Worm (Caenorhabditis elegans) whole organism, L3 larva: ENCODE data around the gene col-89.

Experiments
- R02D3.7 ChIP-seq: fragments of 150-350 bp; optimal IDR thresholded peaks from 2 replicates; lab custom pipeline; 2014; ENCODE audit warnings: missing biosample characterization, missing genetic modification characterization
- ZK546.5 ChIP-seq: sonication (generic microtip); optimal IDR thresholded peaks from 2 replicates; lab custom pipeline; 2017; ENCODE audit warnings: missing biosample characterization, missing genetic modification characterization
- aly-2 ChIP-seq: fragments of 150-350 bp; optimal IDR thresholded peaks from 2 replicates; lab custom pipeline; 2014; ENCODE audit warnings: missing biosample characterization, missing genetic modification characterization
- ama-1 ChIP-seq: fragments of 150-350 bp; optimal IDR thresholded peaks from 2 replicates; lab custom pipeline; 2018
- ceh-16 ChIP-seq: sonication (generic microtip); optimal IDR thresholded peaks from 2 replicates; lab custom pipeline; 2017; ENCODE audit warnings: missing biosample characterization, missing genetic modification characterization
- ceh-28 ChIP-seq: fragments of 150-350 bp; optimal IDR thresholded peaks from 2 replicates; lab custom pipeline; 2014; ENCODE audit warnings: missing biosample characterization, missing genetic modification reagents, missing genetic modification characterization
- ceh-82 ChIP-seq: fragments of 150-350 bp; optimal IDR thresholded peaks from 2 replicates; lab custom pipeline; 2014; ENCODE audit warnings: missing biosample characterization, missing genetic modification characterization
- ceh-9 ChIP-seq: sonication (generic microtip); optimal IDR thresholded peaks from 2 replicates; lab custom pipeline; 2018; ENCODE audit warnings: missing biosample characterization, missing genetic modification characterization
- daf-12 ChIP-seq: fragments of 150-350 bp; optimal IDR thresholded peaks from 2 replicates; lab custom pipeline; 2014; ENCODE audit warnings: missing biosample characterization, missing genetic modification reagents, missing genetic modification characterization
- egl-27 ChIP-seq: sonication (generic microtip); optimal IDR thresholded peaks from 4 replicates; lab custom pipeline; 2017; ENCODE audit warnings: missing biosample characterization, missing genetic modification reagents, missing genetic modification characterization
- egl-5 ChIP-seq: fragments of 150-350 bp; optimal IDR thresholded peaks from 2 replicates; lab custom pipeline; 2017; ENCODE audit warnings: missing biosample characterization, missing genetic modification reagents, missing genetic modification characterization, inconsistent platforms
- elt-1 ChIP-seq: fragments of 150-350 bp; optimal IDR thresholded peaks from 2 replicates; lab custom pipeline; 2014; ENCODE audit warnings: missing biosample characterization, missing genetic modification characterization
- elt-2 ChIP-seq: sonication (generic microtip); optimal IDR thresholded peaks from 2 replicates; lab custom pipeline; 2016; ENCODE audit warnings: missing genetic modification reagents, mild to moderate bottlenecking, missing genetic modification characterization, missing compliant biosample characterization
- elt-3 ChIP-seq, 3 experiments: fragments of 150-350 bp in 1 of 3; sonication (generic microtip) in 2 of 3; optimal IDR thresholded peaks; 2 replicates in 2 of 3; 4 replicates in 1 of 3; lab custom pipeline; 2014 to 2017; ENCODE audit warnings: missing biosample characterization in 3 of 3, missing genetic modification characterization in 3 of 3
- eor-1 ChIP-seq, 2 experiments: fragments of 150-350 bp; optimal IDR thresholded peaks; 2 replicates each; lab custom pipeline; 2014 to 2018; ENCODE audit warnings: missing biosample characterization in 2 of 2, missing genetic modification characterization in 2 of 2
- fkh-10 ChIP-seq: sonication (generic microtip); optimal IDR thresholded peaks from 2 replicates; lab custom pipeline; 2017; ENCODE audit warnings: missing biosample characterization, missing genetic modification reagents, missing genetic modification characterization
- fkh-2 ChIP-seq: fragments of 150-350 bp; optimal IDR thresholded peaks from 2 replicates; lab custom pipeline; 2014; ENCODE audit warnings: missing biosample characterization, missing genetic modification reagents, missing genetic modification characterization
- fos-1 ChIP-seq: fragments of 150-350 bp; optimal IDR thresholded peaks from 2 replicates; lab custom pipeline; 2014; ENCODE audit warnings: missing biosample characterization, missing genetic modification characterization
- hmg-11 ChIP-seq: sonication (generic microtip); optimal IDR thresholded peaks from 2 replicates; lab custom pipeline; 2016; ENCODE audit warnings: missing genetic modification characterization, missing compliant biosample characterization
- jun-1 ChIP-seq: fragments of 150-350 bp; optimal IDR thresholded peaks from 2 replicates; lab custom pipeline; 2014; ENCODE audit warnings: missing biosample characterization, missing genetic modification reagents, missing genetic modification characterization
- lin-15B ChIP-seq: fragments of 150-350 bp; optimal IDR thresholded peaks from 2 replicates; lab custom pipeline; 2014; ENCODE audit warnings: missing biosample characterization, missing genetic modification characterization
- lin-39 ChIP-seq: fragments of 150-350 bp; optimal IDR thresholded peaks from 2 replicates; lab custom pipeline; 2018; ENCODE audit warnings: missing biosample characterization, missing genetic modification reagents, missing genetic modification characterization
- lsy-12 ChIP-seq: sonication (generic microtip); optimal IDR thresholded peaks from 2 replicates; lab custom pipeline; 2016; ENCODE audit warnings: mild to moderate bottlenecking, missing genetic modification characterization, missing compliant biosample characterization
- mdl-1 ChIP-seq: fragments of 150-350 bp; optimal IDR thresholded peaks from 2 replicates; lab custom pipeline; 2014; ENCODE audit warnings: missing biosample characterization, missing genetic modification characterization
- mml-1 ChIP-seq: fragments of 150-350 bp; sonication (generic microtip); optimal IDR thresholded peaks from 3 replicates; lab custom pipeline; 2014; ENCODE audit warnings: missing biosample characterization, missing genetic modification characterization
- nfya-1 ChIP-seq: sonication (generic microtip); optimal IDR thresholded peaks from 2 replicates; lab custom pipeline; 2017; ENCODE audit warnings: missing genetic modification characterization, mild to moderate bottlenecking, missing compliant biosample characterization, antibody characterized with exemption, moderate library complexity; ENCODE audit not compliant: insufficient read depth
- nhr-11 ChIP-seq: fragments of 150-350 bp; optimal IDR thresholded peaks from 2 replicates; lab custom pipeline; 2014; ENCODE audit warnings: missing biosample characterization, missing genetic modification characterization
- nhr-12 ChIP-seq: fragments of 150-350 bp; optimal IDR thresholded peaks from 2 replicates; lab custom pipeline; 2014; ENCODE audit warnings: missing biosample characterization, missing genetic modification characterization
- nhr-23 ChIP-seq: fragments of 150-350 bp; optimal IDR thresholded peaks from 2 replicates; lab custom pipeline; 2014; ENCODE audit warnings: missing biosample characterization, missing genetic modification reagents, missing genetic modification characterization
- nhr-237 ChIP-seq: fragments of 150-350 bp; optimal IDR thresholded peaks from 2 replicates; lab custom pipeline; 2014; ENCODE audit warnings: missing biosample characterization, missing genetic modification characterization
- nhr-25 ChIP-seq: sonication (generic microtip); optimal IDR thresholded peaks from 2 replicates; lab custom pipeline; 2017; ENCODE audit warnings: missing biosample characterization, missing genetic modification characterization
- nhr-28 ChIP-seq: fragments of 150-350 bp; optimal IDR thresholded peaks from 2 replicates; lab custom pipeline; 2014; ENCODE audit warnings: missing biosample characterization, missing genetic modification characterization
- nhr-43 ChIP-seq: sonication (generic microtip); optimal IDR thresholded peaks from 2 replicates; lab custom pipeline; 2016; ENCODE audit warnings: mild to moderate bottlenecking, missing genetic modification characterization, missing compliant biosample characterization; ENCODE audit not compliant: poor library complexity, severe bottlenecking
- nhr-67 ChIP-seq: fragments of 150-350 bp; optimal IDR thresholded peaks from 2 replicates; lab custom pipeline; 2014; ENCODE audit warnings: missing biosample characterization, missing genetic modification characterization
- nhr-76 ChIP-seq: fragments of 150-350 bp; sonication (generic microtip); optimal IDR thresholded peaks from 5 replicates; lab custom pipeline; 2014; ENCODE audit warnings: missing biosample characterization, missing genetic modification characterization
- nhr-77 ChIP-seq: fragments of 150-350 bp; optimal IDR thresholded peaks from 2 replicates; lab custom pipeline; 2014; ENCODE audit warnings: missing biosample characterization, missing genetic modification characterization
- pha-4 ChIP-seq: fragments of 150-350 bp; optimal IDR thresholded peaks from 2 replicates; lab custom pipeline; 2014; ENCODE audit warnings: missing biosample characterization, missing genetic modification reagents, missing genetic modification characterization
- pqm-1 ChIP-seq: fragments of 150-350 bp; optimal IDR thresholded peaks from 2 replicates; lab custom pipeline; 2017; ENCODE audit warnings: missing biosample characterization, missing genetic modification characterization, inconsistent platforms
- sea-2 ChIP-seq: fragments of 150-350 bp; sonication (generic microtip); optimal IDR thresholded peaks from 4 replicates; lab custom pipeline; 2014; ENCODE audit warnings: missing biosample characterization, missing genetic modification reagents, missing genetic modification characterization
- skn-1 ChIP-seq: fragments of 150-350 bp; optimal IDR thresholded peaks from 2 replicates; lab custom pipeline; 2014; ENCODE audit warnings: missing biosample characterization, missing genetic modification characterization
- snpc-4 ChIP-seq: fragments of 150-350 bp; optimal IDR thresholded peaks from 2 replicates; lab custom pipeline; 2014; ENCODE audit warnings: missing biosample characterization, missing genetic modification characterization
- tbx-2 ChIP-seq: sonication (generic microtip); optimal IDR thresholded peaks from 2 replicates; lab custom pipeline; 2016; ENCODE audit warnings: mild to moderate bottlenecking, missing genetic modification characterization, missing compliant biosample characterization
- unc-39 ChIP-seq: sonication (generic microtip); optimal IDR thresholded peaks from 4 replicates; lab custom pipeline; 2017; ENCODE audit warnings: missing biosample characterization, missing genetic modification characterization
- unc-62 ChIP-seq: fragments of 150-350 bp; sonication (generic microtip); optimal IDR thresholded peaks from 4 replicates; lab custom pipeline; 2014; ENCODE audit warnings: missing biosample characterization, missing genetic modification reagents, missing genetic modification characterization
- zag-1 ChIP-seq: fragments of 150-350 bp; optimal IDR thresholded peaks from 2 replicates; lab custom pipeline; 2014; ENCODE audit warnings: missing biosample characterization, missing genetic modification characterization
- ztf-11 ChIP-seq: fragments of 150-350 bp; optimal IDR thresholded peaks from 2 replicates; lab custom pipeline; 2014; ENCODE audit warnings: missing biosample characterization, missing genetic modification characterization
- ztf-4 ChIP-seq: fragments of 150-350 bp; optimal IDR thresholded peaks from 2 replicates; lab custom pipeline; 2014; ENCODE audit warnings: missing biosample characterization, missing genetic modification characterization

The col-89 gene

DNA sequence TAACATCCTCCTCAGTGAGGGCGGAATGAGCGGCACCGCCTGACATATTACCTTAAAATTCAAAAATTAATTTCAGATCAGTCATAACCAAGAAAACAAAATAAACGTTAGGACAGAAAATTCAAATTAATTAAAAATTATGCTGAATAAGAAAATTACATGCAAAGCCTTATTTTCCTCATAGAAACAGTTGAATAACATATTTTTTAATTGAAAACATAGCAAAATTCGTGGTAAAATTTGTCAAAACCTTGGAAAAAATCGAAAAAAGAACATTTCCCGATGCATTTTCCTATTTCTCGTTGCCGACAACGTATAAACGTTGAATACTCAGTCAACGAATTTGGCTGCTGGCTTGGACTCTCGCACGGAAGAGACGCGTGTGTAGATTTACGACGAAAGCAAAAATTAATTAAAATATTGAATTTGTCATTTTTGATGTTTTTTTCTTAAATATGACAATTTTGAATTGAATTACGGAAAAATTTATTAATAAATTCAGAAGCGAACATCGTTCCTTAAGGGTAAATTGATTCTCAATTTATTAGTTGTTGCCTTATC, 6.2 kb downstream of the col-89 start, which contains the start of the genes rps-0 and rbg-3 (continued):
- TF ChIP-seq aly-2 (tag; lab: Kevin White, UChicago) (no peak), unc-39 (no peak), fos-1 (tag; lab: Kevin White, UChicago) (no peak), skn-1 (tag; lab: Kevin White, UChicago) (peak; percentile 62), egl-5 (tag; lab: Kevin White, UChicago) (peak; percentile 85), R02D3.7 (tag; lab: Kevin White, UChicago) (peak; percentile 99), nhr-25 (tag; lab: Kevin White, UChicago) (peak; percentile 92), mml-1 (tag; lab: Kevin White, UChicago) (no peak), nhr-77 (tag; lab: Kevin White, UChicago) (peak; percentile 46), ceh-28 (tag; lab: Kevin White, UChicago) (peak; percentile 81), nhr-237 (tag; lab: Kevin White, UChicago) (no peak), fkh-2 (tag; lab: Kevin White, UChicago) (no peak), nhr-43 (peak; percentile 82), pqm-1 (tag; lab: Kevin White, UChicago) (peak; percentile 69), ztf-4 (tag; lab: Kevin White, UChicago) (no peak)

DNA sequence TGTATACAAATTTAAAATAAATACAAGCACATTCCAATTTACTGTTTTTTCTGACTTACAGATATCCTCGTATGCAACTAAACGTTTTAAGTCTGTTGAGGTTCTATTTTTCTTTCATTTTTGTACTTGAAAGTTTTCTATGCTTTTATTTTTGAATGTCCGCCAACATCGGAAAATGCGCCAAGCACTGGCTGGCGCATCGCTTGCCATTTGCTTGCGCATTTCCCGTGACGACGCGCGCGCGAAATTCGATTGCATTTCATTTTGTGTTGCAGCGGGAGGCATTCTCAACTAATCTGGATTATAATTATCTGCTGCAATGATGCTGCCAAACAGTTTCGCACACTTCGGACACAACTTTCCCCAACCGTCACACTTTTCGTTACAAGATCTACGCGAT, 9.1 kb downstream of the col-89 start, which contains the start of gene fbxl-2:
Gene fbxl-2 (plus strand): TSS at position 278 of the 400 bp plus-strand sequence.
- peak; percentile 68 for TF ChIP-seq ama-1
- TF ChIP-seq fkh-10 (GFP tag; lab: Kevin White, UChicago) = peak; percentile 47
- TF ChIP-seq daf-12 = no peak
- TF ChIP-seq ceh-9 = no peak
- TF ChIP-seq nhr-25 (tag; lab: Kevin White, UChicago) = peak; percentile 99
- TF ChIP-seq nhr-237 (tag; lab: Kevin White, UChicago) = no peak
- TF ChIP-seq zag-1 = no peak
- peak; percentile 76 for TF ChIP-seq elt-2 (tag; lab: Kevin White, UChicago)
- TF ChIP-seq nhr-67 = no peak
- peak; percentile 83 for TF ChIP-seq hmg-11 (tag; lab: Kevin White, UChicago)
- peak; percentile 99 for TF ChIP-seq lin-39 (tag; lab: Kevin White, UChicago)
- peak; percentile 84 for TF ChIP-seq nhr-77 (tag; lab: Kevin White, UChicago)
- TF ChIP-seq fkh-2 (tag; lab: Kevin White, UChicago) = no peak
- no peak for TF ChIP-seq ceh-16 (tag; lab: Kevin White, UChicago)
- TF ChIP-seq nhr-76 (tag; lab: Kevin White, UChicago) = peak; percentile 13
- TF ChIP-seq jun-1 (tag; lab: Kevin White, UChicago) = peak; percentile 89
- TF ChIP-seq unc-62 (GFP tag; lab: Kevin White, UChicago) = peak; percentile 5
- peak; percentile 97 for TF ChIP-seq R02D3.7 (tag; lab: Kevin White, UChicago)
- peak; percentile 81 for TF ChIP-seq ztf-4 (tag; lab: Kevin White, UChicago)
- no peak for TF ChIP-seq nhr-28 (tag; lab: Kevin White, UChicago)
- TF ChIP-seq ztf-11 = no peak
- TF ChIP-seq aly-2 (tag; lab: Kevin White, UChicago) = no peak
- peak; percentile 96 for TF ChIP-seq nhr-43
- no peak for TF ChIP-seq sea-2 (GFP tag; lab: Kevin White, UChicago)
- no peak for TF ChIP-seq mml-1 (tag; lab: Kevin White, UChicago)
- TF ChIP-seq lsy-12 = peak; percentile 94
- peak; percentile 91 for TF ChIP-seq snpc-4
- peak; percentile 97 for TF ChIP-seq nfya-1 (tag; lab: Kevin White, UChicago)
- TF ChIP-seq skn-1 (tag; lab: Kevin White, UChicago) = peak; percentile 60
- peak; percentile 88 for TF ChIP-seq ceh-28 (tag; lab: Kevin White, UChicago)
- no peak for TF ChIP-seq mdl-1 (tag; lab: Kevin White, UChicago)
- TF ChIP-seq nhr-11 = peak; percentile 71
- peak; percentile 98 for TF ChIP-seq pha-4 (tag; lab: Kevin White, UChicago)
- peak; percentile 67 for TF ChIP-seq fos-1 (tag; lab: Kevin White, UChicago)
- peak in 2 of 3 experiments; percentile 60 to 70 for TF ChIP-seq elt-3 (tag; optimal IDR thresholded peaks at IDR 0.05; lab: Kevin White, UChicago)
- peak; percentile 47 for TF ChIP-seq pqm-1 (tag; lab: Kevin White, UChicago)
- peak; percentile 91 for TF ChIP-seq tbx-2 (tag; lab: Kevin White, UChicago)
- TF ChIP-seq ceh-82 (tag; lab: Kevin White, UChicago) = peak; percentile 65
- peak; percentile 96 for TF ChIP-seq egl-5 (tag; lab: Kevin White, UChicago)
- peak; percentile 96 for TF ChIP-seq nhr-23 (tag; lab: Kevin White, UChicago)
- TF ChIP-seq unc-39 = no peak
- TF ChIP-seq eor-1 (tag; optimal IDR thresholded peaks at IDR 0.05; lab: Kevin White, UChicago) = no peak
- peak; percentile 10 for TF ChIP-seq ZK546.5 (tag; lab: Kevin White, UChicago)
- peak; percentile 98 for TF ChIP-seq lin-15B
- TF ChIP-seq elt-1 (tag; lab: Kevin White, UChicago) = peak; percentile 65
- TF ChIP-seq nhr-12 = no peak
- TF ChIP-seq egl-27 (tag; lab: Kevin White, UChicago) = no peak
